Comparison of ENCODE assay signal across 1 fruit fly cellular context in genomic region chrX:12675798-12676553, dm6.
TF ChIP-seq lines count a peak whose summit lies in the region.

No protein-coding gene starts in this region.

TF ChIP-seq in whole organism, embryonic, 481 proteins besides CTCF, POLR2A, EP300 and RAD21 (continued from another document and continues in another):
- TF ChIP-seq Poxn (GFP tag; IDR thresholded peaks at IDR 0.05; lab: Robert Waterston, UW) (no peak), CG17361 (GFP tag; IDR thresholded peaks at IDR 0.05; lab: Robert Waterston, UW) (peak; percentile 36; the same call in 1 of the 3 replicates), CG12659 (GFP tag; optimal IDR thresholded peaks at IDR 0.05; lab: Kevin White, UChicago) (peak; percentile 23), unc-4 (GFP tag; IDR thresholded peaks at IDR 0.05; lab: Robert Waterston, UW; ENCODE audit: partially characterized antibody) (no peak), slou (GFP tag; optimal IDR thresholded peaks at IDR 0.05; lab: Kevin White, UChicago) (no peak), Rfx (GFP tag; IDR thresholded peaks at IDR 0.05; lab: Robert Waterston, UW) (peak; percentile 48; the same call in 1 of the 2 replicates), CG11696 (GFP tag; IDR thresholded peaks at IDR 0.05; lab: Robert Waterston, UW) (no peak), prd (optimal IDR thresholded peaks at IDR 0.05; lab: Kevin White, UChicago) (no peak), prd (GFP tag; IDR thresholded peaks at IDR 0.05; lab: Robert Waterston, UW) (no peak), CG10366 (GFP tag; IDR thresholded peaks at IDR 0.05; lab: Robert Waterston, UW) (no peak), CG4820 (GFP tag; optimal IDR thresholded peaks at IDR 0.05; lab: Kevin White, UChicago) (no peak), CG9876 (GFP tag; optimal IDR thresholded peaks at IDR 0.05; lab: Kevin White, UChicago) (no peak), HLH3B (GFP tag; IDR thresholded peaks at IDR 0.05; lab: Robert Waterston, UW) (no peak), CG30020 (tag; optimal IDR thresholded peaks at IDR 0.05; lab: Kevin White, UChicago) (no peak), Gug (GFP tag; IDR thresholded peaks at IDR 0.05; lab: Robert Waterston, UW) (no peak), Opbp (GFP tag; IDR thresholded peaks at IDR 0.05; lab: Robert Waterston, UW; ENCODE audit: partially characterized antibody) (no peak), PHDP (tag; optimal IDR thresholded peaks at IDR 0.05; lab: Kevin White, UChicago) (peak; percentile 20), Kr (GFP tag; optimal IDR thresholded peaks at IDR 0.05; lab: Kevin White, UChicago) (no peak), Mrtf (GFP tag; IDR thresholded peaks at IDR 0.05; lab: Robert Waterston, UW) (no peak), NFAT (GFP tag; IDR thresholded peaks at IDR 0.05; lab: Robert Waterston, UW) (no peak), Neu2 (GFP tag; optimal IDR thresholded peaks at IDR 0.05; lab: Kevin White, UChicago; ENCODE audit: borderline replicate concordance) (no peak), Taf1 (GFP tag; IDR thresholded peaks at IDR 0.05; lab: Robert Waterston, UW) (no peak), grn (GFP tag; optimal IDR thresholded peaks at IDR 0.05; lab: Kevin White, UChicago) (peak; percentile 53), crc (GFP tag; optimal IDR thresholded peaks at IDR 0.05; lab: Kevin White, UChicago) (no peak), nerfin-2 (GFP tag; IDR thresholded peaks at IDR 0.05; lab: Robert Waterston, UW; ENCODE audit: partially characterized antibody) (no peak), rib (GFP tag; IDR thresholded peaks at IDR 0.05; lab: Robert Waterston, UW) (no peak), CG7271 (tag; optimal IDR thresholded peaks at IDR 0.05; lab: Kevin White, UChicago) (no peak), ac (GFP tag; optimal IDR thresholded peaks at IDR 0.05; lab: Kevin White, UChicago) (no peak), CG12104 (GFP tag; optimal IDR thresholded peaks at IDR 0.05; lab: Kevin White, UChicago) (no peak), dm (GFP tag; optimal IDR thresholded peaks at IDR 0.05; lab: Kevin White, UChicago) (no peak), z (GFP tag; IDR thresholded peaks at IDR 0.05; lab: Robert Waterston, UW) (no peak), seq (GFP tag; IDR thresholded peaks at IDR 0.05; lab: Robert Waterston, UW) (no peak), CG7372 (GFP tag; IDR thresholded peaks at IDR 0.05; lab: Robert Waterston, UW) (no peak), Sry-δ (GFP tag; optimal IDR thresholded peaks at IDR 0.05; lab: Kevin White, UChicago) (no peak), maf-S (GFP tag; optimal IDR thresholded peaks at IDR 0.05; lab: Kevin White, UChicago) (no peak), Side (GFP tag; optimal IDR thresholded peaks at IDR 0.05; lab: Kevin White, UChicago) (no peak), CG2889 (GFP tag; IDR thresholded peaks at IDR 0.05; lab: Robert Waterston, UW) (no peak), eve (GFP tag; optimal IDR thresholded peaks at IDR 0.05; lab: Kevin White, UChicago) (peak in 1 of 2 experiments; percentile 21), CG17612 (GFP tag; IDR thresholded peaks at IDR 0.05; lab: Robert Waterston, UW) (no peak), dan (GFP tag; IDR thresholded peaks at IDR 0.05; lab: Robert Waterston, UW) (no peak), CG17568 (GFP tag; optimal IDR thresholded peaks at IDR 0.05; lab: Kevin White, UChicago) (no peak), en (GFP tag; optimal IDR thresholded peaks at IDR 0.05; lab: Kevin White, UChicago) (no peak), NC2α (GFP tag; optimal IDR thresholded peaks at IDR 0.05; lab: Kevin White, UChicago) (no peak), CG34376 (GFP tag; optimal IDR thresholded peaks at IDR 0.05; lab: Kevin White, UChicago) (peak; percentile 35), sens (GFP tag; lab: Kevin White, UChicago) (peak; percentile 67), lola (GFP tag; optimal IDR thresholded peaks at IDR 0.05; lab: Kevin White, UChicago) (no peak), CG18619 (GFP tag; optimal IDR thresholded peaks at IDR 0.05; lab: Kevin White, UChicago) (no peak), CG2712 (tag; optimal IDR thresholded peaks at IDR 0.05; lab: Kevin White, UChicago) (peak; percentile 34), CG9797 (GFP tag; optimal IDR thresholded peaks at IDR 0.05; lab: Kevin White, UChicago) (no peak), Aef1 (GFP tag; IDR thresholded peaks at IDR 0.05; lab: Robert Waterston, UW) (no peak), bsh (GFP tag; optimal IDR thresholded peaks at IDR 0.05; lab: Kevin White, UChicago) (peak in 1 of 2 experiments; percentile 26), CG13123 (GFP tag; optimal IDR thresholded peaks at IDR 0.05; lab: Kevin White, UChicago) (no peak), Sry-β (GFP tag; optimal IDR thresholded peaks at IDR 0.05; lab: Kevin White, UChicago) (no peak), CG32767 (GFP tag; IDR thresholded peaks at IDR 0.05; lab: Robert Waterston, UW) (no peak), Sin3A (optimal IDR thresholded peaks at IDR 0.05; lab: Kevin White, UChicago) (no peak), CG30403 (GFP tag; optimal IDR thresholded peaks at IDR 0.05; lab: Kevin White, UChicago) (no peak), CG18011 (GFP tag; optimal IDR thresholded peaks at IDR 0.05; lab: Kevin White, UChicago) (no peak), fd96Cb (tag; optimal IDR thresholded peaks at IDR 0.05; lab: Kevin White, UChicago) (no peak), Mes4 (GFP tag; optimal IDR thresholded peaks at IDR 0.05; lab: Kevin White, UChicago) (no peak), CG3407 (GFP tag; optimal IDR thresholded peaks at IDR 0.05; lab: Kevin White, UChicago) (no peak), ato (GFP tag; IDR thresholded peaks at IDR 0.05; lab: Robert Waterston, UW; ENCODE audit: partially characterized antibody) (no peak), Sox100B (GFP tag; optimal IDR thresholded peaks at IDR 0.05; lab: Kevin White, UChicago) (peak; percentile 24), CG2116 (GFP tag; optimal IDR thresholded peaks at IDR 0.05; lab: Kevin White, UChicago) (no peak), Pdp1 (GFP tag; optimal IDR thresholded peaks at IDR 0.05; lab: Kevin White, UChicago) (peak in 1 of 2 experiments; percentile 26), Sox102F (GFP tag; optimal IDR thresholded peaks at IDR 0.05; lab: Kevin White, UChicago) (peak; percentile 0), Dref (GFP tag; IDR thresholded peaks at IDR 0.05; lab: Robert Waterston, UW) (no peak), BEAF-32 (GFP tag; optimal IDR thresholded peaks at IDR 0.05; lab: Kevin White, UChicago) (no peak), gsb-n (tag; optimal IDR thresholded peaks at IDR 0.05; lab: Kevin White, UChicago) (no peak), zfh1 (GFP tag; IDR thresholded peaks at IDR 0.05; lab: Robert Waterston, UW) (no peak), hkb (optimal IDR thresholded peaks at IDR 0.05; lab: Kevin White, UChicago) (no peak), hkb (GFP tag; IDR thresholded peaks at IDR 0.05; lab: Robert Waterston, UW) (0 out of 2 replicates have a peak, but pooled peaks have one; percentile 11), Lim3 (GFP tag; IDR thresholded peaks at IDR 0.05; lab: Robert Waterston, UW) (no peak), ci (GFP tag; IDR thresholded peaks at IDR 0.05; lab: Robert Waterston, UW) (no peak), dmrt11E (tag; optimal IDR thresholded peaks at IDR 0.05; lab: Kevin White, UChicago) (peak; percentile 2), CG11504 (tag; optimal IDR thresholded peaks at IDR 0.05; lab: Kevin White, UChicago) (peak; percentile 38), fd102C (GFP tag; optimal IDR thresholded peaks at IDR 0.05; lab: Kevin White, UChicago) (no peak), CG7839 (tag; optimal IDR thresholded peaks at IDR 0.05; lab: Kevin White, UChicago) (peak; percentile 28), sd (tag; optimal IDR thresholded peaks at IDR 0.05; lab: Kevin White, UChicago) (peak; percentile 46), CG10209 (GFP tag; optimal IDR thresholded peaks at IDR 0.05; lab: Kevin White, UChicago) (no peak), bowl (GFP tag; IDR thresholded peaks at IDR 0.05; lab: Robert Waterston, UW) (no peak), chif (GFP tag; optimal IDR thresholded peaks at IDR 0.05; lab: Kevin White, UChicago) (no peak), CG18476 (GFP tag; optimal IDR thresholded peaks at IDR 0.05; lab: Kevin White, UChicago) (no peak), CG1024 (GFP tag; IDR thresholded peaks at IDR 0.05; lab: Robert Waterston, UW) (no peak), cato (GFP tag; optimal IDR thresholded peaks at IDR 0.05; lab: Kevin White, UChicago; ENCODE audit: borderline replicate concordance) (no peak), Hey (tag; optimal IDR thresholded peaks at IDR 0.05; lab: Kevin White, UChicago) (no peak), Hmr (GFP tag; optimal IDR thresholded peaks at IDR 0.05; lab: Kevin White, UChicago) (peak; percentile 16), crp (GFP tag; optimal IDR thresholded peaks at IDR 0.05; lab: Kevin White, UChicago) (no peak), CG11085 (GFP tag; IDR thresholded peaks at IDR 0.05; lab: Robert Waterston, UW) (no peak), CG8478 (optimal IDR thresholded peaks at IDR 0.05; lab: Kevin White, UChicago) (no peak), CG6683 (GFP tag; optimal IDR thresholded peaks at IDR 0.05; lab: Kevin White, UChicago) (no peak), unpg (GFP tag; optimal IDR thresholded peaks at IDR 0.05; lab: Kevin White, UChicago) (peak; percentile 15), phol (tag; optimal IDR thresholded peaks at IDR 0.05; lab: Kevin White, UChicago) (peak; percentile 10), CG6654 (GFP tag; optimal IDR thresholded peaks at IDR 0.05; lab: Kevin White, UChicago) (no peak), CG9727 (GFP tag; optimal IDR thresholded peaks at IDR 0.05; lab: Kevin White, UChicago) (no peak), lmd (GFP tag; IDR thresholded peaks at IDR 0.05; lab: Robert Waterston, UW) (no peak), CG2202 (tag; optimal IDR thresholded peaks at IDR 0.05; lab: Kevin White, UChicago) (no peak), gem (tag; optimal IDR thresholded peaks at IDR 0.05; lab: Kevin White, UChicago) (peak; percentile 32), slbo (GFP tag; IDR thresholded peaks at IDR 0.05; lab: Robert Waterston, UW) (no peak), run (tag; optimal IDR thresholded peaks at IDR 0.05; lab: Kevin White, UChicago) (no peak), HLHmδ (GFP tag; optimal IDR thresholded peaks at IDR 0.05; lab: Kevin White, UChicago) (no peak), Nf-YB (GFP tag; optimal IDR thresholded peaks at IDR 0.05; lab: Kevin White, UChicago) (no peak), chm (GFP tag; IDR thresholded peaks at IDR 0.05; lab: Robert Waterston, UW) (no peak), zf30C (GFP tag; optimal IDR thresholded peaks at IDR 0.05; lab: Kevin White, UChicago) (no peak), Xbp1 (GFP tag; optimal IDR thresholded peaks at IDR 0.05; lab: Kevin White, UChicago) (peak; percentile 5), E2f2 (GFP tag; IDR thresholded peaks at IDR 0.05; lab: Robert Waterston, UW) (0 out of 2 replicates have a peak, but pooled peaks have one; percentile 15), Dip2 (GFP tag; IDR thresholded peaks at IDR 0.05; lab: Robert Waterston, UW) (no peak), TFAM (GFP tag; optimal IDR thresholded peaks at IDR 0.05; lab: Kevin White, UChicago) (no peak), schlank (tag; optimal IDR thresholded peaks at IDR 0.05; lab: Kevin White, UChicago) (no peak), CG10959 (GFP tag; IDR thresholded peaks at IDR 0.05; lab: Robert Waterston, UW) (no peak), Dad (GFP tag; optimal IDR thresholded peaks at IDR 0.05; lab: Kevin White, UChicago) (no peak), pfk (GFP tag; optimal IDR thresholded peaks at IDR 0.05; lab: Kevin White, UChicago) (peak; percentile 95), CG2678 (tag; optimal IDR thresholded peaks at IDR 0.05; lab: Kevin White, UChicago) (peak; percentile 26), pnt (GFP tag; optimal IDR thresholded peaks at IDR 0.05; lab: Kevin White, UChicago) (no peak), insv (GFP tag; optimal IDR thresholded peaks at IDR 0.05; lab: Kevin White, UChicago) (no peak), NK7.1 (GFP tag; optimal IDR thresholded peaks at IDR 0.05; lab: Kevin White, UChicago) (no peak), tio (GFP tag; optimal IDR thresholded peaks at IDR 0.05; lab: Kevin White, UChicago) (no peak), CG1647 (GFP tag; optimal IDR thresholded peaks at IDR 0.05; lab: Kevin White, UChicago) (no peak), D19B (GFP tag; optimal IDR thresholded peaks at IDR 0.05; lab: Kevin White, UChicago) (no peak), Eip74EF (GFP tag; optimal IDR thresholded peaks at IDR 0.05; lab: Kevin White, UChicago) (no peak), Spps (tag; optimal IDR thresholded peaks at IDR 0.05; lab: Kevin White, UChicago) (no peak), mld (GFP tag; IDR thresholded peaks at IDR 0.05; lab: Robert Waterston, UW; ENCODE audit: partially characterized antibody) (no peak), nmo (GFP tag; optimal IDR thresholded peaks at IDR 0.05; lab: Kevin White, UChicago) (peak; percentile 3), lilli (GFP tag; optimal IDR thresholded peaks at IDR 0.05; lab: Kevin White, UChicago) (no peak), Med (GFP tag; lab: Kevin White, UChicago) (peak; percentile 47), CG3995 (GFP tag; optimal IDR thresholded peaks at IDR 0.05; lab: Kevin White, UChicago) (no peak), bab2 (GFP tag; optimal IDR thresholded peaks at IDR 0.05; lab: Kevin White, UChicago) (no peak), CG13424 (tag; optimal IDR thresholded peaks at IDR 0.05; lab: Kevin White, UChicago) (peak; percentile 7), CG4360 (GFP tag; IDR thresholded peaks at IDR 0.05; lab: Robert Waterston, UW) (no peak), CG13296 (GFP tag; optimal IDR thresholded peaks at IDR 0.05; lab: Kevin White, UChicago) (peak; percentile 35), CG10979 (tag; optimal IDR thresholded peaks at IDR 0.05; lab: Kevin White, UChicago) (peak; percentile 10), CG11398 (GFP tag; optimal IDR thresholded peaks at IDR 0.05; lab: Kevin White, UChicago) (no peak), CG8089 (GFP tag; optimal IDR thresholded peaks at IDR 0.05; lab: Kevin White, UChicago) (no peak), Lhr (GFP tag; optimal IDR thresholded peaks at IDR 0.05; lab: Kevin White, UChicago) (no peak), chn (GFP tag; optimal IDR thresholded peaks at IDR 0.05; lab: Kevin White, UChicago) (no peak), gcm2 (GFP tag; optimal IDR thresholded peaks at IDR 0.05; lab: Kevin White, UChicago) (no peak), CG10267 (tag; optimal IDR thresholded peaks at IDR 0.05; lab: Kevin White, UChicago) (no peak), gfzf (GFP tag; optimal IDR thresholded peaks at IDR 0.05; lab: Kevin White, UChicago) (no peak), CG3065 (GFP tag; optimal IDR thresholded peaks at IDR 0.05; lab: Kevin White, UChicago) (no peak), CG17328 (GFP tag; IDR thresholded peaks at IDR 0.05; lab: Robert Waterston, UW) (no peak), CG10147 (GFP tag; optimal IDR thresholded peaks at IDR 0.05; lab: Kevin White, UChicago) (no peak)
